5 fruit fly cellular contexts compared by ENCODE assay signal in genomic region chr3L:10352066-10352957, dm6.
A peak's percentile ranks its signal among the peaks of the same experiment; 100 is the strongest.
TF ChIP-seq lines count a peak whose summit lies in the region.

No protein-coding gene starts in this region.

- TF ChIP-seq CTCF in whole organism, embryonic (GFP tag; optimal IDR thresholded peaks at IDR 0.05; lab: Kevin White, UChicago), result no peak

TF ChIP-seq in whole organism, adult, 20 proteins besides CTCF, POLR2A, EP300 and RAD21 (continues in another document):
- TF ChIP-seq bab1 (GFP tag; optimal IDR thresholded peaks at IDR 0.05; lab: Kevin White, UChicago) (peak; percentile 11), Clk (GFP tag; optimal IDR thresholded peaks at IDR 0.05; lab: Kevin White, UChicago) (no peak), ovo (GFP tag; optimal IDR thresholded peaks at IDR 0.05; lab: Kevin White, UChicago) (no peak), CG33017 (tag; optimal IDR thresholded peaks at IDR 0.05; lab: Kevin White, UChicago) (no peak), Crg-1 (GFP tag; optimal IDR thresholded peaks at IDR 0.05; lab: Kevin White, UChicago) (no peak), cnc (optimal IDR thresholded peaks at IDR 0.05; lab: Kevin White, UChicago) (no peak), Mnt (GFP tag; optimal IDR thresholded peaks at IDR 0.05; lab: Kevin White, UChicago) (no peak), CG7101 (tag; optimal IDR thresholded peaks at IDR 0.05; lab: Kevin White, UChicago) (peak; percentile 41), CG12768 (GFP tag; optimal IDR thresholded peaks at IDR 0.05; lab: Kevin White, UChicago) (no peak), cic (GFP tag; optimal IDR thresholded peaks at IDR 0.05; lab: Kevin White, UChicago) (no peak), kay (GFP tag; lab: Kevin White, UChicago; ENCODE audit: borderline replicate concordance) (peak; percentile 36), CG11617 (GFP tag; optimal IDR thresholded peaks at IDR 0.05; lab: Kevin White, UChicago) (no peak), CG1620 (GFP tag; optimal IDR thresholded peaks at IDR 0.05; lab: Kevin White, UChicago) (no peak), pad (GFP tag; optimal IDR thresholded peaks at IDR 0.05; lab: Kevin White, UChicago) (no peak), CG7045 (GFP tag; optimal IDR thresholded peaks at IDR 0.05; lab: Kevin White, UChicago) (no peak), toe (GFP tag; optimal IDR thresholded peaks at IDR 0.05; lab: Kevin White, UChicago) (no peak), Hr96 (GFP tag; optimal IDR thresholded peaks at IDR 0.05; lab: Kevin White, UChicago) (no peak), CG5204 (GFP tag; optimal IDR thresholded peaks at IDR 0.05; lab: Kevin White, UChicago) (no peak), CG14711 (tag; optimal IDR thresholded peaks at IDR 0.05; lab: Kevin White, UChicago) (peak; percentile 63)

TF ChIP-seq in whole organism, embryonic, 481 proteins besides CTCF, POLR2A, EP300 and RAD21 (continues in another document):
- TF ChIP-seq CG10565 (GFP tag; optimal IDR thresholded peaks at IDR 0.05; lab: Kevin White, UChicago), result no peak
- peak; percentile 45 for TF ChIP-seq CG13296 (GFP tag; optimal IDR thresholded peaks at IDR 0.05; lab: Kevin White, UChicago)
- TF ChIP-seq abd-A (tag; optimal IDR thresholded peaks at IDR 0.05; lab: Kevin White, UChicago), result no peak
- peak; percentile 87 for TF ChIP-seq Ssrp (tag; optimal IDR thresholded peaks at IDR 0.05; lab: Kevin White, UChicago)
- no peak for TF ChIP-seq CG8765 (GFP tag; IDR thresholded peaks at IDR 0.05; lab: Robert Waterston, UW)
- TF ChIP-seq CG4617 (GFP tag; optimal IDR thresholded peaks at IDR 0.05; lab: Kevin White, UChicago; ENCODE audit: borderline replicate concordance), result no peak
- TF ChIP-seq sqz (GFP tag; optimal IDR thresholded peaks at IDR 0.05; lab: Kevin White, UChicago), result peak; percentile 45
- peak; percentile 80 for TF ChIP-seq CG7556 (GFP tag; optimal IDR thresholded peaks at IDR 0.05; lab: Kevin White, UChicago)
- no peak for TF ChIP-seq inv (GFP tag; IDR thresholded peaks at IDR 0.05; lab: Robert Waterston, UW; ENCODE audit: partially characterized antibody)
- peak; percentile 67 for TF ChIP-seq twi (tag; optimal IDR thresholded peaks at IDR 0.05; lab: Kevin White, UChicago)
- TF ChIP-seq Oli (tag; optimal IDR thresholded peaks at IDR 0.05; lab: Kevin White, UChicago), result peak; percentile 86
- no peak for TF ChIP-seq dati (GFP tag; IDR thresholded peaks at IDR 0.05; lab: Robert Waterston, UW)
- no peak for TF ChIP-seq knrl (GFP tag; IDR thresholded peaks at IDR 0.05; lab: Robert Waterston, UW; ENCODE audit: partially characterized antibody)
- TF ChIP-seq CG31441 (GFP tag; IDR thresholded peaks at IDR 0.05; lab: Robert Waterston, UW), result peak; percentile 93
- peak; percentile 2 for TF ChIP-seq ems (GFP tag; optimal IDR thresholded peaks at IDR 0.05; lab: Kevin White, UChicago)
- TF ChIP-seq pb (GFP tag; optimal IDR thresholded peaks at IDR 0.05; lab: Kevin White, UChicago), result no peak
- peak; percentile 85 for TF ChIP-seq ttk (GFP tag; IDR thresholded peaks at IDR 0.05; lab: Robert Waterston, UW)
- TF ChIP-seq Dbx (GFP tag; IDR thresholded peaks at IDR 0.05; lab: Robert Waterston, UW), result no peak

TF ChIP-seq in whole organism, prepupa, 60 proteins besides CTCF, POLR2A, EP300 and RAD21 (continues in another document):
- TF ChIP-seq CG7368 (GFP tag; optimal IDR thresholded peaks at IDR 0.05; lab: Kevin White, UChicago) (peak; percentile 74), CG8319 (GFP tag; optimal IDR thresholded peaks at IDR 0.05; lab: Kevin White, UChicago) (peak; percentile 15), vri (GFP tag; optimal IDR thresholded peaks at IDR 0.05; lab: Kevin White, UChicago) (peak; percentile 18), svp (GFP tag; lab: Kevin White, UChicago) (peak; percentile 70), CG6854 (GFP tag; optimal IDR thresholded peaks at IDR 0.05; lab: Kevin White, UChicago) (peak; percentile 25), Eip93F (GFP tag; optimal IDR thresholded peaks at IDR 0.05; lab: Kevin White, UChicago) (no peak), Sox15 (GFP tag; optimal IDR thresholded peaks at IDR 0.05; lab: Kevin White, UChicago) (peak; percentile 46), Lpt (GFP tag; optimal IDR thresholded peaks at IDR 0.05; lab: Kevin White, UChicago) (peak; percentile 83), CG34406 (GFP tag; optimal IDR thresholded peaks at IDR 0.05; lab: Kevin White, UChicago) (peak; percentile 68), achi (GFP tag; optimal IDR thresholded peaks at IDR 0.05; lab: Kevin White, UChicago) (peak; percentile 65), Gug (GFP tag; IDR thresholded peaks at IDR 0.05; lab: Robert Waterston, UW) (peak; percentile 69), eg (GFP tag; IDR thresholded peaks at IDR 0.05; lab: Robert Waterston, UW) (peak; percentile 90), pdm3 (GFP tag; optimal IDR thresholded peaks at IDR 0.05; lab: Kevin White, UChicago) (peak; percentile 56), Eip78C (GFP tag; lab: Kevin White, UChicago) (peak; percentile 87), fd85E (GFP tag; optimal IDR thresholded peaks at IDR 0.05; lab: Kevin White, UChicago) (no peak), CG3032 (tag; optimal IDR thresholded peaks at IDR 0.05; lab: Kevin White, UChicago) (peak; percentile 70), Sox102F (GFP tag; optimal IDR thresholded peaks at IDR 0.05; lab: Kevin White, UChicago) (peak; percentile 9), Blimp-1 (GFP tag; optimal IDR thresholded peaks at IDR 0.05; lab: Kevin White, UChicago) (peak; percentile 93), Sox14 (GFP tag; optimal IDR thresholded peaks at IDR 0.05; lab: Kevin White, UChicago) (no peak), spab (GFP tag; optimal IDR thresholded peaks at IDR 0.05; lab: Kevin White, UChicago) (peak; percentile 54)

TF ChIP-seq in whole organism, pupa, 21 proteins besides CTCF, POLR2A, EP300 and RAD21:
- peak; percentile 22 for TF ChIP-seq EcR (GFP tag; optimal IDR thresholded peaks at IDR 0.05; lab: Kevin White, UChicago)
- TF ChIP-seq CG8159 (tag; optimal IDR thresholded peaks at IDR 0.05; lab: Kevin White, UChicago), result peak; percentile 80
- TF ChIP-seq CG32121 (GFP tag; IDR thresholded peaks at IDR 0.05; lab: Robert Waterston, UW), result peak; percentile 58; the same call in 1 of the 2 replicates
- TF ChIP-seq Pif1B (GFP tag; optimal IDR thresholded peaks at IDR 0.05; lab: Kevin White, UChicago), result peak; percentile 88
- peak; percentile 87 for TF ChIP-seq CG4496 (GFP tag; IDR thresholded peaks at IDR 0.05; lab: Robert Waterston, UW)
- TF ChIP-seq CG17806 (tag; optimal IDR thresholded peaks at IDR 0.05; lab: Kevin White, UChicago), result peak; percentile 63
- peak; percentile 64 for TF ChIP-seq fd96Ca (GFP tag; IDR thresholded peaks at IDR 0.05; lab: Robert Waterston, UW)
- TF ChIP-seq CG13204 (GFP tag; optimal IDR thresholded peaks at IDR 0.05; lab: Kevin White, UChicago), result peak; percentile 39
- TF ChIP-seq gl (tag; optimal IDR thresholded peaks at IDR 0.05; lab: Kevin White, UChicago), result peak; percentile 93
- peak; percentile 60 for TF ChIP-seq Snoo (tag; optimal IDR thresholded peaks at IDR 0.05; lab: Kevin White, UChicago)
- TF ChIP-seq Ets98B (GFP tag; IDR thresholded peaks at IDR 0.05; lab: Robert Waterston, UW), result peak; percentile 80
- TF ChIP-seq CG12605 (GFP tag; IDR thresholded peaks at IDR 0.05; lab: Robert Waterston, UW), result peak; percentile 94
- peak; percentile 72 for TF ChIP-seq CG8301 (tag; optimal IDR thresholded peaks at IDR 0.05; lab: Kevin White, UChicago)
- peak; percentile 66 for TF ChIP-seq CG15710 (tag; optimal IDR thresholded peaks at IDR 0.05; lab: Kevin White, UChicago)
- no peak for TF ChIP-seq D1 (tag; optimal IDR thresholded peaks at IDR 0.05; lab: Kevin White, UChicago)
- TF ChIP-seq rn (GFP tag; IDR thresholded peaks at IDR 0.05; lab: Robert Waterston, UW), result peak; percentile 50
- TF ChIP-seq CG10348 (GFP tag; IDR thresholded peaks at IDR 0.05; lab: Robert Waterston, UW), result no peak
- peak; percentile 71 for TF ChIP-seq CG9948 (tag; optimal IDR thresholded peaks at IDR 0.05; lab: Kevin White, UChicago)
- TF ChIP-seq Pif1A (GFP tag; optimal IDR thresholded peaks at IDR 0.05; lab: Kevin White, UChicago), result peak; percentile 90
- TF ChIP-seq CG34367 (tag; optimal IDR thresholded peaks at IDR 0.05; lab: Kevin White, UChicago), result peak; percentile 47
- TF ChIP-seq CG14655 (GFP tag; optimal IDR thresholded peaks at IDR 0.05; lab: Kevin White, UChicago), result peak; percentile 82
TF ChIP-seq in whole organism, pupa: peak in this region for 19.

TF ChIP-seq in whole organism, wandering third instar larva, 38 proteins besides CTCF, POLR2A, EP300 and RAD21 (continues in another document):
- TF ChIP-seq HLH106 (tag; optimal IDR thresholded peaks at IDR 0.05; lab: Kevin White, UChicago), result peak; percentile 72
- TF ChIP-seq ey (GFP tag; optimal IDR thresholded peaks at IDR 0.05; lab: Kevin White, UChicago), result peak; percentile 4
- no peak for TF ChIP-seq Myc (optimal IDR thresholded peaks at IDR 0.05; lab: Kevin White, UChicago)
- no peak for TF ChIP-seq dl (GFP tag; optimal IDR thresholded peaks at IDR 0.05; lab: Kevin White, UChicago; ENCODE audit: insufficient read depth in 1 of 2, partially characterized antibody in 2 of 2)
- no peak for TF ChIP-seq dsf (GFP tag; optimal IDR thresholded peaks at IDR 0.05; lab: Kevin White, UChicago; ENCODE audit: borderline replicate concordance)
- no peak for TF ChIP-seq pan (optimal IDR thresholded peaks at IDR 0.05; lab: Kevin White, UChicago)
- no peak for TF ChIP-seq Vsx2 (GFP tag; optimal IDR thresholded peaks at IDR 0.05; lab: Kevin White, UChicago; ENCODE audit: partially characterized antibody)
- TF ChIP-seq dmrt93B (GFP tag; optimal IDR thresholded peaks at IDR 0.05; lab: Kevin White, UChicago), result peak; percentile 50
- TF ChIP-seq usp (GFP tag; optimal IDR thresholded peaks at IDR 0.05; lab: Kevin White, UChicago), result no peak
- peak; percentile 67 for TF ChIP-seq Sp1 (GFP tag; optimal IDR thresholded peaks at IDR 0.05; lab: Kevin White, UChicago)
- no peak for TF ChIP-seq lola (GFP tag; optimal IDR thresholded peaks at IDR 0.05; lab: Kevin White, UChicago)
- TF ChIP-seq Dfd (GFP tag; optimal IDR thresholded peaks at IDR 0.05; lab: Kevin White, UChicago), result no peak
- TF ChIP-seq br (GFP tag; optimal IDR thresholded peaks at IDR 0.05; lab: Kevin White, UChicago), result peak; percentile 24
- peak; percentile 62 for TF ChIP-seq psq (GFP tag; optimal IDR thresholded peaks at IDR 0.05; lab: Kevin White, UChicago)
- TF ChIP-seq foxo (GFP tag; optimal IDR thresholded peaks at IDR 0.05; lab: Kevin White, UChicago), result peak in 1 of 2 experiments; percentile 73
- TF ChIP-seq jim (GFP tag; optimal IDR thresholded peaks at IDR 0.05; lab: Kevin White, UChicago), result no peak
- no peak for TF ChIP-seq Dif (GFP tag; optimal IDR thresholded peaks at IDR 0.05; lab: Kevin White, UChicago; ENCODE audit: partially characterized antibody)
- TF ChIP-seq fru (GFP tag; optimal IDR thresholded peaks at IDR 0.05; lab: Kevin White, UChicago), result peak; percentile 36
- TF ChIP-seq Hr83 (GFP tag; optimal IDR thresholded peaks at IDR 0.05; lab: Kevin White, UChicago; ENCODE audit: poor library complexity, severe bottlenecking), result no peak
- TF ChIP-seq woc (GFP tag; optimal IDR thresholded peaks at IDR 0.05; lab: Kevin White, UChicago), result no peak
- TF ChIP-seq Abd-B (GFP tag; optimal IDR thresholded peaks at IDR 0.05; lab: Kevin White, UChicago), result no peak
- no peak for TF ChIP-seq GATAd (GFP tag; optimal IDR thresholded peaks at IDR 0.05; lab: Kevin White, UChicago)
- TF ChIP-seq tai (GFP tag; optimal IDR thresholded peaks at IDR 0.05; lab: Kevin White, UChicago), result no peak
- TF ChIP-seq sv (GFP tag; optimal IDR thresholded peaks at IDR 0.05; lab: Kevin White, UChicago), result no peak
